Worm (Caenorhabditis elegans) whole organism, L4/young adult: ENCODE results near the gene srd-11.

Source experiments
- dao-5 ChIP-seq: sonication (generic microtip); optimal IDR thresholded peaks from 2 replicates; lab custom pipeline; 2016; ENCODE audit warnings: missing genotype, missing genetic modification characterization, moderate library complexity, missing compliant biosample characterization
- him-1 ChIP-seq: sonication (generic microtip); optimal IDR thresholded peaks from 2 replicates; lab custom pipeline; 2016; ENCODE audit warnings: missing genotype, missing genetic modification reagents, missing genetic modification characterization, missing compliant biosample characterization

- TF ChIP-seq dao-5 (tag; lab: Kevin White, UChicago) (no peak), him-1 (tag; lab: Kevin White, UChicago) (no peak)
Measured at ce11 chrV:13647617-13648016, 28.0 kb upstream of the srd-11 start.
